Worm (Caenorhabditis elegans): ENCODE measurements around the gene lect-2.

Gene lect-2

ce11 chrII:5836153-5836719 lies 45.7 kb downstream of the lect-2 start, which contains the start of gene fzo-1 (continued):
- TF ChIP-seq ceh-19 (GFP tag; optimal IDR thresholded peaks at IDR 0.05) (peak; percentile 39), odd-2 (tag; optimal IDR thresholded peaks at IDR 0.05) (no peak), nfya-1 (tag; optimal IDR thresholded peaks at IDR 0.05) (no peak), ceh-48 (tag; optimal IDR thresholded peaks at IDR 0.05) (peak; percentile 23), sox-4 (tag; optimal IDR thresholded peaks at IDR 0.05) (no peak), mec-3 (tag; optimal IDR thresholded peaks at IDR 0.05; ENCODE audit: borderline replicate concordance) (peak; percentile 40), hlh-15 (tag; optimal IDR thresholded peaks at IDR 0.05) (peak; percentile 60), ceh-34 (tag; optimal IDR thresholded peaks at IDR 0.05) (peak; percentile 75), zip-5 (tag; optimal IDR thresholded peaks at IDR 0.05) (peak; percentile 96), unc-42 (tag; optimal IDR thresholded peaks at IDR 0.05) (peak; percentile 71), rnt-1 (tag; optimal IDR thresholded peaks at IDR 0.05) (peak; percentile 59), unc-55 (GFP tag; optimal IDR thresholded peaks at IDR 0.05) (no peak), T23F11.4 (GFP tag; optimal IDR thresholded peaks at IDR 0.05) (no peak), ahr-1 (tag; optimal IDR thresholded peaks at IDR 0.05) (peak; percentile 81), ceh-31 (tag; optimal IDR thresholded peaks at IDR 0.05) (peak; percentile 99), npax-4 (tag; optimal IDR thresholded peaks at IDR 0.05) (peak; percentile 16), ceh-18 (tag; optimal IDR thresholded peaks at IDR 0.05) (peak; percentile 28), dmd-4 (tag; optimal IDR thresholded peaks at IDR 0.05; ENCODE audit: borderline replicate concordance) (peak; percentile 36)

ce11 chrII:5838453-5838852 lies 47.9 kb downstream of the lect-2 start, which contains the start of gene ZK1248.15:
TSS of gene ZK1248.15 (minus strand) at chrII:5838553.
- TF ChIP-seq F13H6.1 (tag; optimal IDR thresholded peaks at IDR 0.05) (no peak), ceh-24 (tag; optimal IDR thresholded peaks at IDR 0.05) (no peak), npax-4 (tag; optimal IDR thresholded peaks at IDR 0.05) (no peak), pax-1 (tag; optimal IDR thresholded peaks at IDR 0.05) (no peak), hlh-13 (GFP tag; optimal IDR thresholded peaks at IDR 0.05) (no peak), pat-9 (tag; optimal IDR thresholded peaks at IDR 0.05) (no peak)

ce11 chrII:5839227-5839626 lies 48.7 kb downstream of the lect-2 start, which contains the start of gene ZK1248.19:
TSS of gene ZK1248.19 (minus strand) at chrII:5839414.
- TF ChIP-seq che-1 (tag; optimal IDR thresholded peaks at IDR 0.05) (no peak), pag-3 (tag; optimal IDR thresholded peaks at IDR 0.05; ENCODE audit: borderline replicate concordance) (no peak), nfya-1 (tag; optimal IDR thresholded peaks at IDR 0.05) (peak; percentile 28), ceh-24 (tag; optimal IDR thresholded peaks at IDR 0.05) (no peak), pros-1 (tag; optimal IDR thresholded peaks at IDR 0.05) (no peak), ceh-22 (tag; optimal IDR thresholded peaks at IDR 0.05) (no peak), hlh-6 (tag; optimal IDR thresholded peaks at IDR 0.05) (no peak)

- no peak for TF ChIP-seq ceh-22 (tag; optimal IDR thresholded peaks at IDR 0.05)
- no peak for TF ChIP-seq sdc-2 (tag; optimal IDR thresholded peaks at IDR 0.05)
- TF ChIP-seq unc-55 (GFP tag; optimal IDR thresholded peaks at IDR 0.05): no peak
- no peak for TF ChIP-seq ceh-30 (tag; optimal IDR thresholded peaks at IDR 0.05)
- no peak for TF ChIP-seq odd-2 (tag; optimal IDR thresholded peaks at IDR 0.05)
- TF ChIP-seq hlh-6 (tag; optimal IDR thresholded peaks at IDR 0.05): no peak
- no peak for TF ChIP-seq tbx-7 (tag; optimal IDR thresholded peaks at IDR 0.05)
- TF ChIP-seq ceh-6 (GFP tag; optimal IDR thresholded peaks at IDR 0.05): no peak
- TF ChIP-seq ceh-24 (tag; optimal IDR thresholded peaks at IDR 0.05): no peak
- TF ChIP-seq ceh-18 (tag; optimal IDR thresholded peaks at IDR 0.05): peak; percentile 68
- TF ChIP-seq ceh-9 (tag; optimal IDR thresholded peaks at IDR 0.05): no peak
- no peak for TF ChIP-seq fax-1 (tag; optimal IDR thresholded peaks at IDR 0.05)
- TF ChIP-seq K02D7.2 (tag; optimal IDR thresholded peaks at IDR 0.05): no peak
- TF ChIP-seq rnt-1 (tag; optimal IDR thresholded peaks at IDR 0.05): peak; percentile 54
- no peak for TF ChIP-seq che-1 (tag; optimal IDR thresholded peaks at IDR 0.05)
- TF ChIP-seq Y22D7AL.16 (tag; optimal IDR thresholded peaks at IDR 0.05): no peak
- TF ChIP-seq tbx-2 (tag; optimal IDR thresholded peaks at IDR 0.05): no peak
Measured at ce11 chrII:5841053-5841547, 50.6 kb downstream of the lect-2 start, which contains the start of gene lec-5. TSS of gene lec-5 (minus strand) at chrII:5841103.

Measured in whole organism, late embryonic.